Fruit fly (Drosophila melanogaster) whole organism: ENCODE measurements around the gene Idgf1.
A peak's percentile ranks its signal among the peaks of the same experiment; 100 is the strongest.

Experiments used
- Dll ChIP-seq: fragments of >200 bp; optimal IDR thresholded peaks from 2 replicates; lab custom pipeline; 2017
- pan ChIP-seq: fragments of >200 bp; optimal IDR thresholded peaks from 2 replicates; lab custom pipeline; 2017
- psq ChIP-seq: fragments of >200 bp; optimal IDR thresholded peaks from 2 replicates; lab custom pipeline; 2017

- TF ChIP-seq pan = peak; percentile 62
- no peak for TF ChIP-seq psq
- TF ChIP-seq Dll (lab: Kevin White, UChicago) = no peak
These were observed 46.2 kb downstream of the Idgf1 start, which contains the start of gene Tpr2 for dm6 chr2L:16491123-16491751.
